Fruit fly (Drosophila melanogaster) whole organism, embryonic: ENCODE data around the gene CG10804.

ENCODE experiments used
- Atf3 ChIP-seq: fragments of 200-800 bp; sonication (Bioruptor generic); optimal IDR thresholded peaks from 3 replicates; lab custom pipeline; 2016; ENCODE audit warnings: missing biosample characterization, missing genetic modification characterization
- BEAF-32 ChIP-seq: fragments of 200-800 bp; sonication (Bioruptor generic); optimal IDR thresholded peaks from 3 replicates; lab custom pipeline; 2017; ENCODE audit warnings: missing biosample characterization, missing genetic modification characterization, mild to moderate bottlenecking, moderate library complexity, missing genetic modification reagents
- CG10654 ChIP-seq: fragments of 200-800 bp; sonication (Bioruptor generic); optimal IDR thresholded peaks from 2 replicates; lab custom pipeline; 2016; ENCODE audit warnings: missing biosample characterization, missing genetic modification characterization
- CG11247 ChIP-seq: fragments of 200-800 bp; sonication (Bioruptor generic); IDR thresholded peaks from 2 replicates; pipeline ENCODE4 v1.3.6; 2022; ENCODE audit warnings: missing biosample characterization, missing genetic modification characterization
- CG12219 ChIP-seq: fragments of 200-800 bp; sonication (Bioruptor generic); optimal IDR thresholded peaks from 3 replicates; lab custom pipeline; 2018; ENCODE audit warnings: missing biosample characterization, mild to moderate bottlenecking, missing genetic modification characterization
- CG12236 ChIP-seq: fragments of 200-800 bp; sonication (Bioruptor generic); optimal IDR thresholded peaks from 2 replicates; lab custom pipeline; 2016; ENCODE audit warnings: missing biosample characterization, missing genetic modification characterization
- CG12299 ChIP-seq: fragments of 200-800 bp; sonication (Bioruptor generic); optimal IDR thresholded peaks from 2 replicates; lab custom pipeline; 2018; ENCODE audit warnings: missing biosample characterization, mild to moderate bottlenecking, missing genetic modification characterization
- CG12769 ChIP-seq: fragments of 200-800 bp; sonication (Bioruptor generic); optimal IDR thresholded peaks from 2 replicates; lab custom pipeline; 2019; ENCODE audit warnings: missing biosample characterization, mild to moderate bottlenecking, missing genetic modification characterization, moderate library complexity
- CG13287 ChIP-seq: fragments of 200-800 bp; sonication (Bioruptor generic); IDR thresholded peaks from 2 replicates; pipeline ENCODE4 v1.3.6; 2022; ENCODE audit warnings: missing biosample characterization, missing genetic modification characterization; ENCODE audit not compliant: partially characterized antibody
- CG15479 ChIP-seq: fragments of 200-800 bp; sonication (Bioruptor generic); optimal IDR thresholded peaks from 3 replicates; lab custom pipeline; 2019; ENCODE audit warnings: missing biosample characterization, mild to moderate bottlenecking, missing genetic modification characterization, moderate library complexity
- CG1792 ChIP-seq: fragments of 200-800 bp; sonication (Bioruptor generic); optimal IDR thresholded peaks from 2 replicates; lab custom pipeline; 2016; ENCODE audit warnings: missing biosample characterization, missing genetic modification characterization
- CG18476 ChIP-seq: fragments of 200-800 bp; sonication (Bioruptor generic); optimal IDR thresholded peaks from 2 replicates; lab custom pipeline; 2016; ENCODE audit warnings: missing biosample characterization, mild to moderate bottlenecking, missing genetic modification characterization
- CG2129 ChIP-seq: fragments of 200-800 bp; sonication (Bioruptor generic); IDR thresholded peaks from 2 replicates; pipeline ENCODE4 v1.3.6; 2022; ENCODE audit warnings: missing biosample characterization, missing genetic modification characterization; ENCODE audit not compliant: partially characterized antibody
- CG33213 ChIP-seq: fragments of 200-800 bp; sonication (Bioruptor generic); optimal IDR thresholded peaks from 3 replicates; lab custom pipeline; 2016; ENCODE audit warnings: missing biosample characterization, missing genetic modification characterization
- CG3995 ChIP-seq: fragments of 200-800 bp; sonication (Bioruptor generic); optimal IDR thresholded peaks from 3 replicates; lab custom pipeline; 2016; ENCODE audit warnings: missing biosample characterization, missing genetic modification characterization
- CG4328 ChIP-seq: fragments of 200-800 bp; sonication (Bioruptor generic); optimal IDR thresholded peaks from 3 replicates; lab custom pipeline; 2017; ENCODE audit warnings: missing biosample characterization, missing genetic modification reagents, missing genetic modification characterization
- CG6175 ChIP-seq: fragments of 200-800 bp; sonication (Bioruptor generic); IDR thresholded peaks from 3 replicates; pipeline ENCODE4 v1.3.6; 2022; ENCODE audit warnings: missing biosample characterization, missing genetic modification characterization
- CG6765 ChIP-seq: fragments of 200-800 bp; sonication (Bioruptor generic); optimal IDR thresholded peaks from 3 replicates; lab custom pipeline; 2017; ENCODE audit warnings: missing biosample characterization, mild to moderate bottlenecking, missing genetic modification characterization
- CG6791 ChIP-seq: fragments of 200-800 bp; sonication (Bioruptor generic); IDR thresholded peaks from 3 replicates; pipeline ENCODE4 v1.3.6; 2022; ENCODE audit warnings: missing biosample characterization, missing genetic modification characterization; ENCODE audit not compliant: partially characterized antibody
- CG9876 ChIP-seq: fragments of 200-800 bp; sonication (Bioruptor generic); optimal IDR thresholded peaks from 2 replicates; lab custom pipeline; 2016; ENCODE audit warnings: missing biosample characterization, missing genetic modification characterization
- CG9932 ChIP-seq: fragments of 200-800 bp; sonication (Bioruptor generic); IDR thresholded peaks from 2 replicates; pipeline ENCODE4 v1.3.6; 2022; ENCODE audit warnings: missing biosample characterization, missing genetic modification characterization
- Dfd ChIP-seq, 2 experiments: fragments of >200 bp; optimal IDR thresholded peaks; 2 replicates each; lab custom pipeline; 2017; ENCODE audit warnings: missing biosample characterization in 2 of 2, missing genetic modification characterization in 2 of 2
- HHEX ChIP-seq: fragments of 200-800 bp; sonication (Bioruptor generic); optimal IDR thresholded peaks from 3 replicates; lab custom pipeline; 2017; ENCODE audit warnings: missing biosample characterization, mild to moderate bottlenecking, missing genetic modification characterization, missing genetic modification reagents
- HLH54F ChIP-seq: fragments of 200-800 bp; sonication (Bioruptor generic); optimal IDR thresholded peaks from 3 replicates; lab custom pipeline; 2016; ENCODE audit warnings: missing biosample characterization, missing genetic modification characterization
- Lhr ChIP-seq: fragments of 200-800 bp; sonication (Bioruptor generic); optimal IDR thresholded peaks from 3 replicates; lab custom pipeline; 2017; ENCODE audit warnings: mild to moderate bottlenecking, missing biosample characterization, missing genetic modification reagents, missing genetic modification characterization
- Mrtf ChIP-seq: fragments of 200-800 bp; sonication (Bioruptor generic); IDR thresholded peaks from 3 replicates; pipeline ENCODE4 v1.3.6; 2022; ENCODE audit warnings: missing biosample characterization, missing genetic modification characterization
- Myb ChIP-seq: fragments of 200-800 bp; sonication (Bioruptor generic); optimal IDR thresholded peaks from 2 replicates; lab custom pipeline; 2016; ENCODE audit warnings: missing biosample characterization, missing genetic modification characterization
- NfI ChIP-seq: fragments of 200-800 bp; sonication (Bioruptor generic); optimal IDR thresholded peaks from 3 replicates; lab custom pipeline; 2018; ENCODE audit warnings: missing biosample characterization, mild to moderate bottlenecking, missing genetic modification characterization, moderate library complexity
- ab ChIP-seq: fragments of 200-800 bp; sonication (Bioruptor generic); optimal IDR thresholded peaks from 2 replicates; lab custom pipeline; 2016; ENCODE audit warnings: missing biosample characterization, missing genetic modification characterization
- bab2 ChIP-seq: fragments of 200-800 bp; sonication (Bioruptor generic); optimal IDR thresholded peaks from 2 replicates; lab custom pipeline; 2016; ENCODE audit warnings: missing biosample characterization, missing genetic modification characterization
- br ChIP-seq: fragments of >200 bp; optimal IDR thresholded peaks from 2 replicates; lab custom pipeline; 2017
- bsh ChIP-seq, 2 experiments: fragments of 200-800 bp; sonication (Bioruptor generic); optimal IDR thresholded peaks; 2 replicates each; lab custom pipeline; 2017 to 2018; ENCODE audit warnings: mild to moderate bottlenecking in 2 of 2, missing biosample characterization in 2 of 2, missing genetic modification characterization in 2 of 2, moderate library complexity in 1 of 2
- chn ChIP-seq: fragments of 200-800 bp; sonication (Bioruptor generic); optimal IDR thresholded peaks from 2 replicates; lab custom pipeline; 2016; ENCODE audit warnings: missing biosample characterization, missing genetic modification characterization
- dimm ChIP-seq: fragments of 200-800 bp; sonication (Bioruptor generic); IDR thresholded peaks from 2 replicates; pipeline ENCODE4 v1.3.6; 2022; ENCODE audit warnings: missing biosample characterization, missing genetic modification characterization
- fru ChIP-seq: fragments of >200 bp; optimal IDR thresholded peaks from 2 replicates; lab custom pipeline; 2017
- fu2 ChIP-seq: fragments of 200-800 bp; sonication (Bioruptor generic); optimal IDR thresholded peaks from 2 replicates; lab custom pipeline; 2016; ENCODE audit warnings: missing biosample characterization, missing genetic modification characterization
- gce ChIP-seq: fragments of 200-800 bp; sonication (Bioruptor generic); IDR thresholded peaks from 3 replicates; pipeline ENCODE4 v1.3.6; 2022; ENCODE audit warnings: missing biosample characterization, missing genetic modification characterization
- hkb ChIP-seq, 2 experiments: fragments of 200-800 bp in 1 of 2; fragments of >200 bp in 1 of 2; sonication (Bioruptor generic) in 1 of 2; IDR thresholded peaks in 1 of 2; optimal IDR thresholded peaks in 1 of 2; 2 replicates each; pipeline versions ENCODE4 v1.3.6 to Lab custom; 2017 to 2022; ENCODE audit warnings: missing biosample characterization in 1 of 2, missing genetic modification characterization in 1 of 2
- insv ChIP-seq, 2 experiments: fragments of 200-800 bp; sonication (Bioruptor generic); optimal IDR thresholded peaks; 3 replicates each; lab custom pipeline; 2016 to 2018; ENCODE audit warnings: missing biosample characterization in 2 of 2, missing genetic modification characterization in 2 of 2
- klu ChIP-seq: fragments of 200-800 bp; sonication (Bioruptor generic); IDR thresholded peaks from 2 replicates; pipeline ENCODE4 v1.3.6; 2022; ENCODE audit warnings: missing biosample characterization, missing genetic modification characterization
- knrl ChIP-seq: fragments of 200-800 bp; sonication (Bioruptor generic); IDR thresholded peaks from 3 replicates; pipeline ENCODE4 v1.3.6; 2022; ENCODE audit warnings: missing biosample characterization, missing genetic modification characterization; ENCODE audit not compliant: partially characterized antibody
- oc ChIP-seq: fragments of 200-800 bp; sonication (Bioruptor generic); optimal IDR thresholded peaks from 2 replicates; lab custom pipeline; 2018; ENCODE audit warnings: missing biosample characterization, mild to moderate bottlenecking, missing genetic modification characterization, moderate library complexity
- pan ChIP-seq, 4 experiments: fragments of >200 bp in 3 of 4; fragments of 200-800 bp in 1 of 4; sonication (Bioruptor generic) in 1 of 4; optimal IDR thresholded peaks in 3 of 4; IDR thresholded peaks in 1 of 4; 2 replicates each; pipeline versions ENCODE4 v1.3.6 to Lab custom; 2017 to 2022; ENCODE audit warnings: missing biosample characterization in 2 of 4, missing genetic modification characterization in 2 of 4, mixed read lengths in 1 of 4
- pb ChIP-seq: fragments of 200-800 bp; sonication (Bioruptor generic); optimal IDR thresholded peaks from 3 replicates; lab custom pipeline; 2016; ENCODE audit warnings: missing biosample characterization, missing genetic modification characterization
- sima ChIP-seq: fragments of 200-800 bp; sonication (Bioruptor generic); optimal IDR thresholded peaks from 2 replicates; lab custom pipeline; 2016; ENCODE audit warnings: missing biosample characterization, missing genetic modification characterization
- sisA ChIP-seq: fragments of 200-800 bp; sonication (Bioruptor generic); IDR thresholded peaks from 2 replicates; pipeline ENCODE4 v1.3.6; 2022; ENCODE audit warnings: missing biosample characterization, missing genetic modification characterization
- stc ChIP-seq: fragments of 200-800 bp; sonication (Bioruptor generic); IDR thresholded peaks from 2 replicates; pipeline ENCODE4 v1.3.6; 2022; ENCODE audit warnings: missing biosample characterization, missing genetic modification characterization
- tio ChIP-seq: fragments of 200-800 bp; sonication (Bioruptor generic); optimal IDR thresholded peaks from 2 replicates; lab custom pipeline; 2017; ENCODE audit warnings: missing biosample characterization, missing genetic modification characterization, inconsistent platforms
- tx ChIP-seq: fragments of 200-800 bp; sonication (Bioruptor generic); optimal IDR thresholded peaks from 2 replicates; lab custom pipeline; 2016; ENCODE audit warnings: missing biosample characterization, missing genetic modification characterization
- usp ChIP-seq: fragments of >200 bp; optimal IDR thresholded peaks from 2 replicates; lab custom pipeline; 2017; ENCODE audit warnings: missing biosample characterization, missing genetic modification characterization
- zen2 ChIP-seq: fragments of 200-800 bp; sonication (Bioruptor generic); IDR thresholded peaks from 3 replicates; pipeline ENCODE4 v1.3.6; 2022; ENCODE audit warnings: missing biosample characterization, missing genetic modification characterization; ENCODE audit not compliant: partially characterized antibody

The CG10804 gene

dm6 chrX:3431641-3432040 is 50.5 kb downstream of the CG10804 start (continued):
- TF ChIP-seq Mrtf (peak; percentile 76; the same call in 2 of the 3 replicates), chn (GFP tag; lab: Kevin White, UChicago) (no peak), CG6765 (GFP tag; lab: Kevin White, UChicago) (no peak), Dfd (GFP tag; optimal IDR thresholded peaks at IDR 0.05; lab: Kevin White, UChicago) (no peak), HLH54F (no peak), CG1792 (no peak), CG9932 (GFP tag; lab: Robert Waterston, UW) (peak; percentile 81), klu (GFP tag; lab: Robert Waterston, UW) (peak; percentile 57), fu2 (GFP tag; lab: Kevin White, UChicago) (no peak), pan (optimal IDR thresholded peaks at IDR 0.05; lab: Kevin White, UChicago) (no peak), pan (GFP tag; optimal IDR thresholded peaks at IDR 0.05 in 1 of 2, IDR thresholded peaks at IDR 0.05 in 1 of 2) (peak in 1 of 2 experiments; percentile 88), pb (GFP tag; lab: Kevin White, UChicago) (no peak), CG3995 (GFP tag; lab: Kevin White, UChicago) (no peak), CG12299 (peak; percentile 12), CG18476 (GFP tag; lab: Kevin White, UChicago) (no peak), CG15479 (GFP tag; lab: Kevin White, UChicago) (no peak), CG12769 (tag; lab: Kevin White, UChicago) (peak; percentile 1), insv (GFP tag; optimal IDR thresholded peaks at IDR 0.05; lab: Kevin White, UChicago) (no peak), BEAF-32 (GFP tag; lab: Kevin White, UChicago) (no peak), Atf3 (peak; percentile 17), HHEX (GFP tag; lab: Kevin White, UChicago) (peak; percentile 16), sima (GFP tag; lab: Kevin White, UChicago) (no peak), tio (peak; percentile 44), hkb (optimal IDR thresholded peaks at IDR 0.05; lab: Kevin White, UChicago) (no peak), hkb (GFP tag; IDR thresholded peaks at IDR 0.05; lab: Robert Waterston, UW) (peak; percentile 62), sisA (peak; percentile 31; the same call in 1 of the 2 replicates), CG9876 (GFP tag; lab: Kevin White, UChicago) (no peak), br (lab: Kevin White, UChicago) (no peak), zen2 (GFP tag; lab: Robert Waterston, UW) (no peak), usp (GFP tag; lab: Kevin White, UChicago) (no peak), CG13287 (GFP tag; lab: Robert Waterston, UW) (no peak), CG2129 (GFP tag; lab: Robert Waterston, UW) (no peak), knrl (GFP tag; lab: Robert Waterston, UW) (no peak), NfI (GFP tag; lab: Kevin White, UChicago) (peak; percentile 54), oc (peak; percentile 69), bsh (GFP tag; optimal IDR thresholded peaks at IDR 0.05; lab: Kevin White, UChicago) (peak in 1 of 2 experiments; percentile 67), bab2 (GFP tag; lab: Kevin White, UChicago) (peak; percentile 32), CG4328 (GFP tag; lab: Kevin White, UChicago) (no peak), fru (lab: Kevin White, UChicago) (no peak), dimm (GFP tag; lab: Robert Waterston, UW) (peak; percentile 46), CG11247 (peak; percentile 76), Lhr (GFP tag; lab: Kevin White, UChicago) (no peak), CG12236 (GFP tag; lab: Kevin White, UChicago) (no peak), gce (GFP tag; lab: Robert Waterston, UW) (peak; percentile 42; the same call in 1 of the 3 replicates), ab (GFP tag; lab: Kevin White, UChicago) (no peak), CG6175 (GFP tag; lab: Robert Waterston, UW) (no peak), CG12219 (GFP tag; lab: Kevin White, UChicago) (no peak), Myb (GFP tag; lab: Kevin White, UChicago) (no peak), CG10654 (GFP tag; lab: Kevin White, UChicago) (peak; percentile 41), CG33213 (GFP tag; lab: Kevin White, UChicago) (no peak), tx (GFP tag; lab: Kevin White, UChicago) (peak; percentile 22), stc (GFP tag; lab: Robert Waterston, UW) (peak; percentile 87), CG6791 (no peak)
